Worm (Caenorhabditis elegans) whole organism, L1 larva: ENCODE data around the gene Y67D2.5.

Experiments
- Y116A8C.19 ChIP-seq: sonication (generic microtip); optimal IDR thresholded peaks from 2 replicates; lab custom pipeline; 2016; ENCODE audit warnings: missing compliant biosample characterization, missing genetic modification characterization, borderline replicate concordance
- aha-1 ChIP-seq: fragments of 150-350 bp; optimal IDR thresholded peaks from 2 replicates; lab custom pipeline; 2014; ENCODE audit warnings: missing biosample characterization, missing genetic modification characterization
- alr-1 ChIP-seq: fragments of 200-800 bp; sonication (Bioruptor generic); optimal IDR thresholded peaks from 2 replicates; lab custom pipeline; 2018; ENCODE audit warnings: borderline replicate concordance, mild to moderate bottlenecking, missing genetic modification characterization, missing compliant biosample characterization
- ama-1 ChIP-seq: fragments of 150-350 bp; optimal IDR thresholded peaks from 2 replicates; lab custom pipeline; 2014
- ceh-63 ChIP-seq: fragments of 200-800 bp; sonication (Bioruptor generic); optimal IDR thresholded peaks from 2 replicates; lab custom pipeline; 2018; ENCODE audit warnings: mild to moderate bottlenecking, missing genetic modification characterization, missing compliant biosample characterization
- ceh-82 ChIP-seq, 3 experiments: fragments of 150-350 bp in 1 of 3; sonication (generic microtip) in 2 of 3; optimal IDR thresholded peaks; 2 replicates each; lab custom pipeline; 2014 to 2017; ENCODE audit warnings: missing biosample characterization in 3 of 3, missing genetic modification characterization in 3 of 3
- ceh-90 ChIP-seq: sonication (generic microtip); optimal IDR thresholded peaks from 2 replicates; lab custom pipeline; 2016; ENCODE audit warnings: missing genetic modification characterization, missing compliant biosample characterization
- ces-1 ChIP-seq: fragments of 150-350 bp; optimal IDR thresholded peaks from 2 replicates; lab custom pipeline; 2014; ENCODE audit warnings: missing biosample characterization, missing genetic modification reagents, missing genetic modification characterization
- efl-1 ChIP-seq, 4 experiments: fragments of 150-350 bp; optimal IDR thresholded peaks in 3 of 4; peaks in 1 of 4; 1 replicate in 1 of 4; 2 replicates in 3 of 4; lab custom pipeline; 2014; ENCODE audit warnings: missing biosample characterization in 2 of 4, missing genetic modification characterization in 2 of 4, missing genetic modification reagents in 2 of 4
- egl-13 ChIP-seq: sonication (generic microtip); optimal IDR thresholded peaks from 2 replicates; lab custom pipeline; 2016; ENCODE audit warnings: missing genotype, missing genetic modification reagents, missing genetic modification characterization, missing compliant biosample characterization
- elt-2 ChIP-seq: sonication (generic microtip); optimal IDR thresholded peaks from 2 replicates; lab custom pipeline; 2016; ENCODE audit warnings: missing genetic modification characterization, mild to moderate bottlenecking, inconsistent platforms, missing compliant biosample characterization, missing genetic modification reagents
- ets-5 ChIP-seq: fragments of 200-800 bp; sonication (Bioruptor generic); IDR thresholded peaks from 2 replicates; pipeline ENCODE4 v1.3.6; 2022; ENCODE audit warnings: missing genetic modification characterization, missing compliant biosample characterization
- fkh-10 ChIP-seq: sonication (generic microtip); optimal IDR thresholded peaks from 2 replicates; lab custom pipeline; 2017; ENCODE audit warnings: missing biosample characterization, missing genetic modification reagents, missing genetic modification characterization
- fkh-4 ChIP-seq: sonication (generic microtip); optimal IDR thresholded peaks from 2 replicates; lab custom pipeline; 2016; ENCODE audit warnings: missing compliant biosample characterization, missing genetic modification characterization, borderline replicate concordance
- fos-1 ChIP-seq: fragments of 150-350 bp; optimal IDR thresholded peaks from 2 replicates; lab custom pipeline; 2014; ENCODE audit warnings: missing biosample characterization, missing genetic modification characterization
- grh-1 ChIP-seq: fragments of 200-800 bp; sonication (Bioruptor generic); IDR thresholded peaks from 2 replicates; pipeline ENCODE4 v1.3.6; 2022; ENCODE audit warnings: missing genetic modification reagents, missing genetic modification characterization, missing compliant biosample characterization
- hlh-17 ChIP-seq: fragments of 200-800 bp; sonication (Bioruptor generic); optimal IDR thresholded peaks from 2 replicates; lab custom pipeline; 2018; ENCODE audit warnings: missing genetic modification characterization, mild to moderate bottlenecking, missing compliant biosample characterization, moderate library complexity, borderline replicate concordance
- hlh-4 ChIP-seq: sonication (generic microtip); optimal IDR thresholded peaks from 2 replicates; lab custom pipeline; 2016; ENCODE audit warnings: mild to moderate bottlenecking, missing genetic modification characterization, missing compliant biosample characterization
- hpl-2 ChIP-seq: fragments of 150-350 bp; optimal IDR thresholded peaks from 2 replicates; lab custom pipeline; 2014; ENCODE audit warnings: missing biosample characterization, missing genetic modification reagents, missing genetic modification characterization
- jun-1 ChIP-seq: fragments of 150-350 bp; optimal IDR thresholded peaks from 2 replicates; lab custom pipeline; 2014; ENCODE audit warnings: missing biosample characterization, missing genetic modification reagents, missing genetic modification characterization
- lin-14 ChIP-seq: fragments of 200-800 bp; sonication (Bioruptor generic); optimal IDR thresholded peaks from 2 replicates; lab custom pipeline; 2018; ENCODE audit warnings: mild to moderate bottlenecking, missing genetic modification characterization, moderate library complexity, missing compliant biosample characterization
- lin-15B ChIP-seq: fragments of 150-350 bp; sonication (generic microtip); optimal IDR thresholded peaks from 3 replicates; lab custom pipeline; 2014; ENCODE audit warnings: missing biosample characterization, missing genetic modification characterization
- lin-35 ChIP-seq, 2 experiments: fragments of 150-350 bp; optimal IDR thresholded peaks; 2 replicates each; lab custom pipeline; 2014; ENCODE audit warnings: missing biosample characterization in 2 of 2, missing genetic modification characterization in 2 of 2, missing genetic modification reagents in 2 of 2
- mab-9 ChIP-seq: fragments of 200-800 bp; sonication (Bioruptor generic); IDR thresholded peaks from 2 replicates; pipeline ENCODE4 v1.3.6; 2022; ENCODE audit warnings: missing genetic modification reagents, missing genetic modification characterization, missing compliant biosample characterization
- mef-2 ChIP-seq: fragments of 150-350 bp; optimal IDR thresholded peaks from 2 replicates; lab custom pipeline; 2014; ENCODE audit warnings: missing biosample characterization, missing genetic modification characterization
- mep-1 ChIP-seq: fragments of 150-350 bp; optimal IDR thresholded peaks from 2 replicates; lab custom pipeline; 2014; ENCODE audit warnings: missing biosample characterization, missing genetic modification characterization
- nhr-20 ChIP-seq: sonication (generic microtip); optimal IDR thresholded peaks from 2 replicates; lab custom pipeline; 2016; ENCODE audit warnings: mild to moderate bottlenecking, missing genetic modification characterization, missing compliant biosample characterization
- nhr-47 ChIP-seq: sonication (generic microtip); optimal IDR thresholded peaks from 2 replicates; lab custom pipeline; 2016; ENCODE audit warnings: mild to moderate bottlenecking, missing genetic modification characterization, moderate library complexity, missing compliant biosample characterization
- nhr-71 ChIP-seq: sonication (generic microtip); optimal IDR thresholded peaks from 2 replicates; lab custom pipeline; 2016; ENCODE audit warnings: mild to moderate bottlenecking, missing genetic modification characterization, moderate library complexity, missing compliant biosample characterization
- nhr-77 ChIP-seq: fragments of 150-350 bp; optimal IDR thresholded peaks from 2 replicates; lab custom pipeline; 2014; ENCODE audit warnings: missing biosample characterization, missing genetic modification characterization
- nhr-84 ChIP-seq: sonication (generic microtip); optimal IDR thresholded peaks from 2 replicates; lab custom pipeline; 2017; ENCODE audit warnings: missing biosample characterization, missing genetic modification characterization
- nhr-90 ChIP-seq: sonication (generic microtip); optimal IDR thresholded peaks from 2 replicates; lab custom pipeline; 2016; ENCODE audit warnings: mild to moderate bottlenecking, missing genetic modification characterization, missing compliant biosample characterization; ENCODE audit not compliant: poor library complexity
- pag-3 ChIP-seq: sonication (generic microtip); optimal IDR thresholded peaks from 2 replicates; lab custom pipeline; 2017; ENCODE audit warnings: missing genetic modification characterization, mild to moderate bottlenecking, missing compliant biosample characterization, antibody characterized with exemption, borderline replicate concordance; ENCODE audit not compliant: insufficient read depth
- pax-3 ChIP-seq: fragments of 200-800 bp; sonication (Bioruptor generic); optimal IDR thresholded peaks from 2 replicates; lab custom pipeline; 2018; ENCODE audit warnings: mild to moderate bottlenecking, missing genetic modification characterization, moderate library complexity, missing compliant biosample characterization
- sptf-1 ChIP-seq: fragments of 150-350 bp; optimal IDR thresholded peaks from 2 replicates; lab custom pipeline; 2014; ENCODE audit warnings: missing biosample characterization, missing genetic modification characterization
- swsn-7 ChIP-seq: sonication (generic microtip); optimal IDR thresholded peaks from 2 replicates; lab custom pipeline; 2016; ENCODE audit warnings: missing genetic modification characterization, missing compliant biosample characterization
- tbx-2 ChIP-seq: sonication (generic microtip); optimal IDR thresholded peaks from 2 replicates; lab custom pipeline; 2016; ENCODE audit warnings: missing genetic modification characterization, missing compliant biosample characterization
- unc-30 ChIP-seq: sonication (generic microtip); optimal IDR thresholded peaks from 2 replicates; lab custom pipeline; 2017; ENCODE audit warnings: missing biosample characterization, missing genetic modification characterization
- unc-86 ChIP-seq: sonication (generic microtip); optimal IDR thresholded peaks from 2 replicates; lab custom pipeline; 2016; ENCODE audit warnings: missing genetic modification characterization, missing compliant biosample characterization
- unc-98 ChIP-seq: fragments of 200-800 bp; sonication (Bioruptor generic); IDR thresholded peaks from 2 replicates; pipeline ENCODE4 v1.3.6; 2022; ENCODE audit warnings: missing genetic modification characterization, missing compliant biosample characterization
- xbp-1 ChIP-seq: sonication (generic microtip); optimal IDR thresholded peaks from 2 replicates; lab custom pipeline; 2016; ENCODE audit warnings: missing genetic modification characterization, missing compliant biosample characterization

Gene Y67D2.5

DNA sequence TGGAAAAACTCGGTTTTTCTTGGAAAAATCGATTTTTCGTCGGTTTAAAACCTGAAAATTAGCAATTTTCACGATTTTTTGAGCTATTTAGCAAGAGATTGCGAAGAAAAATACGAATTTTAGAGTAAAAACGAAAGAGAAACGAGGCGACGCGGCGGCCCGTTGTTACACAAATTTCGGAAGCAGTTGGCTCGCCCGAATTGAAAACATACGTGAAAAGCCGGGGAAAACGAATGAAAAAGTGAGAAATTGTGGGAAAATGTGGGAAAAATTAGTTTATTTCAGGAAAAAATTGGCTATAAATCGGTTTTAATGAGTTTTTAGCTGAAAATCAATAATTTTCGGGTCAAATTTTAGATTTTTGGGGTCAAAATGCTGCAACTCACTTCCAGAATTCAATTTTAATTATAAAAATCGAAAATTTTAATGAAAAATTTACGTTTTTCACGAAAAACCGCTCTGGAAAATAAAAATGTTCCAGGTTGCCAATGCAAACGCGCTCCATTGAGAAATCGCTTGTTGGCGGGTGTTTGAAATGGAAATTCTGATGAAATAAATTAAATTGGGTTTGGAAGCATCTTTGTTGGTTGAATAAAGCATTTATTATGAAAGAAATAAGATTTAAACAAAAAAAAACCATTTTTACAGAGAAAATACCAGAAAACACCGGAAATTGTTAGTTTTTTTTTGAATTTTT, 7.1 kb downstream of the Y67D2.5 start, which contains the start of gene snf-6 (continued):
- no peak for TF ChIP-seq elt-2
- TF ChIP-seq Y116A8C.19 (tag; lab: Kevin White, UChicago), result no peak
- peak; percentile 67 for TF ChIP-seq lin-15B (tag; lab: Kevin White, UChicago)
- TF ChIP-seq ceh-63 (GFP tag; lab: Kevin White, UChicago), result no peak
- no peak for TF ChIP-seq aha-1 (tag; lab: Kevin White, UChicago)
- no peak for TF ChIP-seq hlh-4 (tag; lab: Kevin White, UChicago)
- TF ChIP-seq mep-1 (tag; lab: Kevin White, UChicago), result peak; percentile 49
- no peak for TF ChIP-seq mab-9
- TF ChIP-seq jun-1, result no peak
- no peak for TF ChIP-seq ets-5 (GFP tag; lab: Robert Waterston, UW)
- no peak for TF ChIP-seq fkh-4 (tag; lab: Kevin White, UChicago)
- no peak for TF ChIP-seq pag-3 (tag; lab: Kevin White, UChicago)
- TF ChIP-seq egl-13 (tag; lab: Kevin White, UChicago), result no peak
- no peak for TF ChIP-seq mef-2 (tag; lab: Kevin White, UChicago)
- no peak for TF ChIP-seq lin-14 (GFP tag; lab: Kevin White, UChicago)
- no peak for TF ChIP-seq nhr-77 (tag; lab: Kevin White, UChicago)
- peak; percentile 8 for TF ChIP-seq ceh-90 (tag; lab: Kevin White, UChicago)
- no peak for TF ChIP-seq sptf-1 (tag; lab: Kevin White, UChicago)
- TF ChIP-seq unc-30 (tag; lab: Kevin White, UChicago), result no peak
- no peak for TF ChIP-seq hlh-17 (GFP tag; lab: Kevin White, UChicago)
- peak; percentile 28 for TF ChIP-seq swsn-7 (tag; lab: Kevin White, UChicago)
- TF ChIP-seq ces-1 (GFP tag; lab: Kevin White, UChicago), result no peak
- TF ChIP-seq alr-1 (tag; lab: Kevin White, UChicago), result no peak
- no peak for TF ChIP-seq ama-1 (lab: Kevin White, UChicago)
- no peak for TF ChIP-seq grh-1 (GFP tag; lab: Robert Waterston, UW)
- no peak for TF ChIP-seq fkh-10 (GFP tag; lab: Kevin White, UChicago)
- TF ChIP-seq unc-98, result no peak
- no peak for TF ChIP-seq hpl-2 (GFP tag; lab: Kevin White, UChicago)
- TF ChIP-seq ceh-82 (tag; optimal IDR thresholded peaks at IDR 0.05; lab: Kevin White, UChicago), result peak in 2 of 3 experiments; percentile 14 to 70
- TF ChIP-seq nhr-84 (tag; lab: Kevin White, UChicago), result no peak
- peak; percentile 63 for TF ChIP-seq nhr-47 (tag; lab: Kevin White, UChicago)
- TF ChIP-seq nhr-71 (tag; lab: Kevin White, UChicago), result peak; percentile 59
- TF ChIP-seq lin-35 (GFP tag; optimal IDR thresholded peaks at IDR 0.05; lab: Kevin White, UChicago), result peak; percentile 91 to 97
- TF ChIP-seq nhr-90 (tag; lab: Kevin White, UChicago), result peak; percentile 18
- peak; percentile 17 for TF ChIP-seq unc-86 (tag; lab: Kevin White, UChicago)
- peak; percentile 36 for TF ChIP-seq tbx-2
- TF ChIP-seq fos-1 (tag; lab: Kevin White, UChicago), result peak; percentile 18
- TF ChIP-seq nhr-20, result peak; percentile 7
- TF ChIP-seq xbp-1, result peak; percentile 41
- TF ChIP-seq pax-3 (tag; lab: Kevin White, UChicago), result peak; percentile 16

- TF ChIP-seq efl-1 (optimal IDR thresholded peaks at IDR 0.05; lab: Kevin White, UChicago) (no peak), efl-1 (GFP tag; optimal IDR thresholded peaks at IDR 0.05 in 1 of 2; lab: Kevin White, UChicago) (peak in 1 of 2 experiments; percentile 67), grh-1 (GFP tag; lab: Robert Waterston, UW) (no peak)
- TF ChIP-seq, all 84 proteins: peak for 1
These were observed 11.6 kb downstream of the Y67D2.5 start for ce11 chrIII:1528423-1528822.
